Worm (Caenorhabditis elegans) whole organism, L4 larva: ENCODE measurements around the gene chil-26.

ENCODE experiments used
- D1046.2 ChIP-seq: fragments of 200-800 bp; sonication (Bioruptor generic); IDR thresholded peaks from 2 replicates; pipeline ENCODE4 v1.3.6; 2022; ENCODE audit warnings: missing genetic modification characterization, missing compliant biosample characterization
- F10B5.3 ChIP-seq: sonication (generic microtip); optimal IDR thresholded peaks from 2 replicates; lab custom pipeline; 2016; ENCODE audit warnings: mild to moderate bottlenecking, missing genetic modification characterization, missing compliant biosample characterization
- F37D6.2 ChIP-seq: sonication (generic microtip); optimal IDR thresholded peaks from 2 replicates; lab custom pipeline; 2016; ENCODE audit warnings: mild to moderate bottlenecking, missing genetic modification characterization, missing compliant biosample characterization
- R02D3.7 ChIP-seq: fragments of 150-350 bp; sonication (generic microtip); optimal IDR thresholded peaks from 3 replicates; lab custom pipeline; 2014; ENCODE audit warnings: missing biosample characterization, missing genetic modification characterization
- Y105C5A.15 ChIP-seq: fragments of 200-800 bp; sonication (Bioruptor generic); IDR thresholded peaks from 2 replicates; pipeline ENCODE4 v1.3.6; 2022; ENCODE audit warnings: missing genetic modification characterization, missing compliant biosample characterization
- aha-1 ChIP-seq: fragments of 150-350 bp; peaks from one replicate; lab custom pipeline; 2014; ENCODE audit warnings: missing biosample characterization, missing genetic modification characterization
- ceh-28 ChIP-seq: fragments of 150-350 bp; optimal IDR thresholded peaks from 2 replicates; lab custom pipeline; 2014; ENCODE audit warnings: missing biosample characterization, missing genetic modification reagents, missing genetic modification characterization
- ceh-44 ChIP-seq: fragments of 200-800 bp; sonication (Bioruptor generic); IDR thresholded peaks from 2 replicates; pipeline ENCODE4 v1.3.6; 2022; ENCODE audit warnings: missing genetic modification reagents, missing genetic modification characterization, missing compliant biosample characterization
- ceh-82 ChIP-seq: sonication (generic microtip); optimal IDR thresholded peaks from 2 replicates; lab custom pipeline; 2017; ENCODE audit warnings: missing biosample characterization, missing genetic modification characterization
- ctbp-1 ChIP-seq: fragments of 200-800 bp; sonication (Bioruptor generic); IDR thresholded peaks from 2 replicates; pipeline ENCODE4 v1.3.6; 2022; ENCODE audit warnings: missing genetic modification reagents, missing genetic modification characterization, missing compliant biosample characterization
- daf-12 ChIP-seq: fragments of 150-350 bp; optimal IDR thresholded peaks from 2 replicates; lab custom pipeline; 2014; ENCODE audit warnings: missing biosample characterization, missing genetic modification reagents, missing genetic modification characterization
- daf-16 ChIP-seq, 3 experiments: sonication (generic microtip); optimal IDR thresholded peaks; 2 replicates each; lab custom pipeline; 2016 to 2017; ENCODE audit warnings: missing genetic modification characterization in 3 of 3, missing genetic modification reagents in 3 of 3, mild to moderate bottlenecking in 2 of 3, missing compliant biosample characterization in 2 of 3, missing biosample characterization in 1 of 3, moderate library complexity in 1 of 3
- dmd-6 ChIP-seq: fragments of 200-800 bp; sonication (Bioruptor generic); IDR thresholded peaks from 2 replicates; pipeline ENCODE4 v1.3.6; 2022; ENCODE audit warnings: missing genetic modification reagents, missing genetic modification characterization, missing compliant biosample characterization
- dmd-8 ChIP-seq: fragments of 200-800 bp; sonication (Bioruptor generic); IDR thresholded peaks from 2 replicates; pipeline ENCODE4 v1.3.6; 2022; ENCODE audit warnings: missing genetic modification characterization, missing compliant biosample characterization
- dmd-9 ChIP-seq: fragments of 200-800 bp; sonication (Bioruptor generic); IDR thresholded peaks from 2 replicates; pipeline ENCODE4 v1.3.6; 2022; ENCODE audit warnings: missing genetic modification reagents, missing genetic modification characterization, missing compliant biosample characterization
- dpl-1 ChIP-seq: fragments of 150-350 bp; optimal IDR thresholded peaks from 2 replicates; lab custom pipeline; 2014; ENCODE audit warnings: missing biosample characterization, missing genetic modification reagents, missing genetic modification characterization
- dve-1 ChIP-seq: sonication (generic microtip); optimal IDR thresholded peaks from 2 replicates; lab custom pipeline; 2017; ENCODE audit warnings: antibody characterized with exemption, mild to moderate bottlenecking, missing genetic modification characterization, missing compliant biosample characterization; ENCODE audit not compliant: insufficient read depth
- egl-27 ChIP-seq: sonication (generic microtip); optimal IDR thresholded peaks from 3 replicates; lab custom pipeline; 2017; ENCODE audit warnings: missing biosample characterization, missing genetic modification reagents, missing genetic modification characterization
- fos-1 ChIP-seq: fragments of 150-350 bp; optimal IDR thresholded peaks from 2 replicates; lab custom pipeline; 2014; ENCODE audit warnings: missing biosample characterization, missing genetic modification characterization
- gei-8 ChIP-seq: fragments of 200-800 bp; sonication (Bioruptor generic); optimal IDR thresholded peaks from 2 replicates; lab custom pipeline; 2018; ENCODE audit warnings: mild to moderate bottlenecking, missing genetic modification characterization, missing compliant biosample characterization
- hif-1 ChIP-seq, 2 experiments: sonication (generic microtip); optimal IDR thresholded peaks; 2 replicates each; lab custom pipeline; 2016 to 2017; ENCODE audit warnings: missing compliant biosample characterization in 2 of 2, missing genetic modification characterization in 2 of 2, missing genetic modification reagents in 2 of 2, missing genotype in 2 of 2, mild to moderate bottlenecking in 1 of 2
- hlh-11 ChIP-seq: fragments of 200-800 bp; sonication (Bioruptor generic); optimal IDR thresholded peaks from 2 replicates; lab custom pipeline; 2018; ENCODE audit warnings: mild to moderate bottlenecking, missing genetic modification characterization, missing compliant biosample characterization
- hmg-1.1 ChIP-seq: fragments of 200-800 bp; sonication (Bioruptor generic); IDR thresholded peaks from 2 replicates; pipeline ENCODE4 v1.3.6; 2022; ENCODE audit warnings: missing genetic modification reagents, missing genetic modification characterization, missing compliant biosample characterization
- lin-1 ChIP-seq: fragments of 200-800 bp; sonication (Bioruptor generic); IDR thresholded peaks from 2 replicates; pipeline ENCODE4 v1.3.6; 2022; ENCODE audit warnings: missing genetic modification reagents, missing genetic modification characterization, missing compliant biosample characterization
- lin-29 ChIP-seq: fragments of 200-800 bp; sonication (Bioruptor generic); IDR thresholded peaks from 2 replicates; pipeline ENCODE4 v1.3.6; 2022; ENCODE audit warnings: missing genetic modification reagents, missing genetic modification characterization, missing compliant biosample characterization
- lin-38 ChIP-seq: fragments of 200-800 bp; sonication (Bioruptor generic); IDR thresholded peaks from 2 replicates; pipeline ENCODE4 v1.3.6; 2022; ENCODE audit warnings: missing genetic modification reagents, missing genetic modification characterization, missing compliant biosample characterization
- lin-39 ChIP-seq: fragments of 150-350 bp; optimal IDR thresholded peaks from 2 replicates; lab custom pipeline; 2014; ENCODE audit warnings: missing biosample characterization, missing genetic modification reagents, missing genetic modification characterization
- madf-5 ChIP-seq, 2 experiments: fragments of 200-800 bp; sonication (Bioruptor generic); IDR thresholded peaks; 2 replicates each; pipeline ENCODE4 v1.3.6; 2022; ENCODE audit warnings: missing compliant biosample characterization in 2 of 2, missing genetic modification characterization in 2 of 2
- madf-9 ChIP-seq: fragments of 200-800 bp; sonication (Bioruptor generic); conservative IDR thresholded peaks from 2 replicates; pipeline ENCODE4 v1.3.6; 2022; ENCODE audit warnings: missing genetic modification reagents, missing genetic modification characterization, missing compliant biosample characterization
- mep-1 ChIP-seq: fragments of 150-350 bp; sonication (generic microtip); optimal IDR thresholded peaks from 3 replicates; lab custom pipeline; 2014; ENCODE audit warnings: missing biosample characterization, missing genetic modification characterization
- mxl-2 ChIP-seq: fragments of 200-800 bp; sonication (Bioruptor generic); conservative IDR thresholded peaks from 2 replicates; pipeline ENCODE4 v1.3.6; 2022; ENCODE audit warnings: missing genetic modification reagents, missing genetic modification characterization, missing compliant biosample characterization
- mxl-3 ChIP-seq: fragments of 200-800 bp; sonication (Bioruptor generic); optimal IDR thresholded peaks from 2 replicates; lab custom pipeline; 2018; ENCODE audit warnings: mild to moderate bottlenecking, missing genetic modification characterization, missing compliant biosample characterization
- nhr-237 ChIP-seq: sonication (generic microtip); optimal IDR thresholded peaks from 2 replicates; lab custom pipeline; 2017; ENCODE audit warnings: missing biosample characterization, missing genetic modification characterization
- nhr-28 ChIP-seq: fragments of 150-350 bp; optimal IDR thresholded peaks from 2 replicates; lab custom pipeline; 2014; ENCODE audit warnings: missing biosample characterization, missing genetic modification characterization
- nhr-6 ChIP-seq: fragments of 150-350 bp; optimal IDR thresholded peaks from 2 replicates; lab custom pipeline; 2014; ENCODE audit warnings: missing biosample characterization, missing genetic modification characterization
- nhr-77 ChIP-seq: fragments of 150-350 bp; optimal IDR thresholded peaks from 2 replicates; lab custom pipeline; 2014; ENCODE audit warnings: missing biosample characterization, missing genetic modification characterization
- pha-4 ChIP-seq, 2 experiments: fragments of 150-350 bp in 1 of 2; fragments of 200-800 bp in 1 of 2; sonication (Bioruptor generic) in 1 of 2; IDR thresholded peaks in 1 of 2; optimal IDR thresholded peaks in 1 of 2; 2 replicates each; pipeline versions ENCODE4 v1.3.6 to Lab custom; 2014 to 2022; ENCODE audit warnings: missing genetic modification characterization in 2 of 2, missing genetic modification reagents in 2 of 2, missing biosample characterization in 1 of 2, missing compliant biosample characterization in 1 of 2
- pqm-1 ChIP-seq: sonication (generic microtip); optimal IDR thresholded peaks from 2 replicates; lab custom pipeline; 2017; ENCODE audit warnings: missing biosample characterization, missing genetic modification characterization
- saeg-2 ChIP-seq: fragments of 200-800 bp; sonication (Bioruptor generic); IDR thresholded peaks from 2 replicates; pipeline ENCODE4 v1.3.6; 2022; ENCODE audit warnings: missing genetic modification reagents, missing genetic modification characterization, missing compliant biosample characterization
- snpc-1.2 ChIP-seq: fragments of 200-800 bp; sonication (Bioruptor generic); IDR thresholded peaks from 2 replicates; pipeline ENCODE4 v1.3.6; 2022; ENCODE audit warnings: missing genetic modification reagents, missing genetic modification characterization, missing compliant biosample characterization
- tra-1 ChIP-seq: fragments of 200-800 bp; sonication (Bioruptor generic); IDR thresholded peaks from 2 replicates; pipeline ENCODE4 v1.3.6; 2022; ENCODE audit warnings: missing genetic modification reagents, missing genetic modification characterization, missing compliant biosample characterization
- unc-62 ChIP-seq, 3 experiments: fragments of 150-350 bp in 1 of 3; sonication (generic microtip); optimal IDR thresholded peaks in 2 of 3; peaks in 1 of 3; 1 replicate in 1 of 3; 2 replicates in 2 of 3; lab custom pipeline; 2014 to 2017; ENCODE audit warnings: missing biosample characterization in 3 of 3, missing genetic modification characterization in 3 of 3, missing genetic modification reagents in 3 of 3, missing genotype in 1 of 3
- zfp-2 ChIP-seq: sonication (generic microtip); optimal IDR thresholded peaks from 2 replicates; lab custom pipeline; 2016; ENCODE audit warnings: mild to moderate bottlenecking, missing genetic modification characterization, missing compliant biosample characterization
- zip-2 ChIP-seq: fragments of 150-350 bp; optimal IDR thresholded peaks from 2 replicates; lab custom pipeline; 2014; ENCODE audit warnings: missing biosample characterization, missing genetic modification characterization
- ztf-7 ChIP-seq: fragments of 150-350 bp; optimal IDR thresholded peaks from 2 replicates; lab custom pipeline; 2014; ENCODE audit warnings: missing biosample characterization, missing genetic modification characterization

chil-26 gene

DNA sequence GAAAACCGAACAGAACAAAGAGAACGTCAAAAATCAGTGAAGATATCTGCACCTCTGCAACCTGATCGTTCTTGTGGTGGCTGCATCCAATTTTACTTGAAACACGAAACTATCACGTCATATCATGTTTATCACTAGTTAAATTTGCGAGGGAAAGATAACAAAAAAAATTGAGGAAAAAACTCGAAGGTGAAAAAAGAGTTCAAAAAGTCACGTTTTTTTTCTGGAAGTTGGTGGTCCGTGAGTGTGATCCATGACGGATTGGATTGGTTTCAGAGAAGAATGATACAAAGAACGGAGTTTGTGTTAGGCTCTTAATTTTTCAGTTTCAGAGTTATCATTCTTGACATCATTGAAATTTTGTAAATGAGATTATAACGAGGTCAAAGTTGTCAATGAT, 7.7 kb downstream of the chil-26 start (continued):
- TF ChIP-seq ceh-44 (GFP tag; lab: Robert Waterston, UW) (no peak), egl-27 (tag; lab: Kevin White, UChicago) (no peak), snpc-1.2 (GFP tag; lab: Robert Waterston, UW) (no peak), mxl-2 (GFP tag; lab: Robert Waterston, UW) (no peak), gei-8 (GFP tag; lab: Kevin White, UChicago) (no peak), F37D6.2 (tag; lab: Kevin White, UChicago) (no peak), tra-1 (GFP tag; lab: Robert Waterston, UW) (no peak), madf-5 (GFP tag; IDR thresholded peaks at IDR 0.05; lab: Robert Waterston, UW) (no peak)

DNA sequence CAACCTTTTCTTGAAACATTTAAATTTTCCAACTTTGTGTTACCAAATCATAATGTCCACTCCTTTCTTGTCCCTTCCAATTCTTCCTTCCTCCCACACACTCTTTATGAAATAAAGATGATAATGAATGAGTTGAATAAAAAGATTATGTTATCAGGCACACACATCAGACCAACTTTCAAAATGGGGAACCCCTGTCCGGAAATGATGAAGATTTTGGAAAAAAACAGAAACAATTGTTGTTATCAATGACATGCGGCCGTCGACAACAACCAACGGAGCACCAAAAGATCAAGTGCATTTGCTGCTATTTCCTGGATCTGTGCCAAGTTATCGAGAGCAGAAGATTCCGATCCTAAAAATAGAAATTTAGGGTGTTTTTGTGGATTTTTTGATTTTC, 8.5 kb downstream of the chil-26 start:
- TF ChIP-seq D1046.2 (no peak), hif-1 (tag; optimal IDR thresholded peaks at IDR 0.05; lab: Kevin White, UChicago) (peak in 1 of 2 experiments; percentile 59), daf-16 (GFP tag; optimal IDR thresholded peaks at IDR 0.05; lab: Kevin White, UChicago) (peak in 1 of 2 experiments; percentile 21), daf-16 (tag; optimal IDR thresholded peaks at IDR 0.05; lab: Kevin White, UChicago) (peak; percentile 78), hlh-11 (tag; lab: Kevin White, UChicago) (peak; percentile 30), nhr-28 (tag; lab: Kevin White, UChicago) (peak; percentile 54), pqm-1 (tag; lab: Kevin White, UChicago) (peak; percentile 17), dve-1 (tag; lab: Kevin White, UChicago) (peak; percentile 39), dmd-6 (GFP tag; lab: Robert Waterston, UW) (peak; percentile 66), unc-62 (GFP tag; optimal IDR thresholded peaks at IDR 0.05 in 1 of 2; lab: Kevin White, UChicago) (peak in 1 of 2 experiments; percentile 90), unc-62 (tag; optimal IDR thresholded peaks at IDR 0.05; lab: Kevin White, UChicago) (no peak), aha-1 (tag; lab: Kevin White, UChicago) (peak; percentile 37), ceh-82 (tag; lab: Kevin White, UChicago) (no peak), lin-1 (GFP tag; lab: Robert Waterston, UW) (peak; percentile 42; the same call in 1 of the 2 replicates), nhr-77 (tag; lab: Kevin White, UChicago) (no peak), lin-29 (GFP tag; lab: Robert Waterston, UW) (no peak), lin-38 (GFP tag; lab: Robert Waterston, UW) (no peak), ceh-28 (no peak)

DNA sequence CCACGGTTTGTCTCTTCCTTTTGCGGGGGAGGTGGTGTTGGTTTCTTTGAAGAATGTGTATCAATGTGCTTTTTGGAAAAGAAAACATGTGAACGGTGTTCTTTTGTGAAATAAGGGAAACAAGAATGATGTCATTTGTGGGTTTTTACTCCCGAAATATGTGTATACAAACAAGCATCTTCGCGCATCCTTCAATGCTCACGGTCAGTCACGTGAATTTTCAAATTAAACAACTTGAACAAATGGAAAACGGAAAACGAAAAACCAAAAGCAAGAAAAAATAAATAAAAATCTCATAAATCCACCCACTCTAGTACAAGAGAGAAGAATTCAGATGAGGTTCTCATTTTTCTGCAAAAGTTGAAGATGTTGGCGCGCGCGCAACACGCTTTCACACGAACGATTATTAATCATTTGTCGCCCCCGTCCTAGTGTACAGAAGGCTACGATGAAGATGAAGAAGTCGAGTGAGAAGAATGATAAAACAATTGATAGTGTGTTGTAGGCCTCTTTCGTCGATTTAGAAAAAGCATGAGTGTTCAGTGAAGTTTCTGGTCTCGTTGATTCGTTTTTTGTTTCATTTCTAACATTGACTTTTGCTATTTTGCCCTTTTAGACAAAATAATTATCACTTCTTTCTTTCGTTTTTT, 10.4 kb downstream of the chil-26 start:
- TF ChIP-seq dpl-1 (no peak), daf-12 (tag; lab: Kevin White, UChicago) (no peak), Y105C5A.15 (GFP tag; lab: Robert Waterston, UW) (no peak), aha-1 (tag; lab: Kevin White, UChicago) (peak; percentile 90), fos-1 (tag; lab: Kevin White, UChicago) (no peak), F37D6.2 (tag; lab: Kevin White, UChicago) (no peak), nhr-77 (tag; lab: Kevin White, UChicago) (no peak), unc-62 (GFP tag; optimal IDR thresholded peaks at IDR 0.05 in 1 of 2; lab: Kevin White, UChicago) (peak in 1 of 2 experiments; percentile 9), unc-62 (tag; optimal IDR thresholded peaks at IDR 0.05; lab: Kevin White, UChicago) (no peak), hmg-1.1 (no peak), dmd-8 (GFP tag; lab: Robert Waterston, UW) (no peak), mxl-3 (GFP tag; lab: Kevin White, UChicago) (peak; percentile 88), zfp-2 (tag; lab: Kevin White, UChicago) (no peak), lin-39 (tag; lab: Kevin White, UChicago) (no peak), pha-4 (GFP tag; IDR thresholded peaks at IDR 0.05; lab: Robert Waterston, UW) (no peak), pha-4 (tag; optimal IDR thresholded peaks at IDR 0.05; lab: Kevin White, UChicago) (peak; percentile 38), nhr-28 (tag; lab: Kevin White, UChicago) (peak; percentile 75), mep-1 (tag; lab: Kevin White, UChicago) (no peak), saeg-2 (no peak), F10B5.3 (tag; lab: Kevin White, UChicago) (no peak), nhr-6 (tag; lab: Kevin White, UChicago) (no peak), ztf-7 (tag; lab: Kevin White, UChicago) (no peak), madf-9 (no peak), zip-2 (tag; lab: Kevin White, UChicago) (no peak), hlh-11 (tag; lab: Kevin White, UChicago) (peak; percentile 19), ctbp-1 (no peak), dmd-9 (no peak), ceh-82 (tag; lab: Kevin White, UChicago) (no peak), R02D3.7 (tag; lab: Kevin White, UChicago) (no peak), nhr-237 (tag; lab: Kevin White, UChicago) (no peak)
